Fruit fly (Drosophila melanogaster) Kc167 (cell line): ENCODE results near the gene mRpL55.

Experiments
- Myc ChIP-seq: fragments of >200 bp; optimal IDR thresholded peaks from 2 replicates; lab custom pipeline; 2017; ENCODE audit warnings: missing external identifiers
- Sin3A ChIP-seq: fragments of >200 bp; optimal IDR thresholded peaks from 2 replicates; lab custom pipeline; 2018; ENCODE audit warnings: missing external identifiers
- h ChIP-seq: fragments of >200 bp; optimal IDR thresholded peaks from 3 replicates; lab custom pipeline; 2018; ENCODE audit warnings: missing external identifiers
- insv ChIP-seq: fragments of >200 bp; optimal IDR thresholded peaks from 3 replicates; lab custom pipeline; 2018; ENCODE audit warnings: missing external identifiers
- psq ChIP-seq: fragments of >200 bp; optimal IDR thresholded peaks from 2 replicates; lab custom pipeline; 2017; ENCODE audit warnings: missing external identifiers
- ttk ChIP-seq: sonication (Bioruptor generic); optimal IDR thresholded peaks from 2 replicates; lab custom pipeline; 2017; ENCODE audit warnings: missing external identifiers

Gene mRpL55

DNA sequence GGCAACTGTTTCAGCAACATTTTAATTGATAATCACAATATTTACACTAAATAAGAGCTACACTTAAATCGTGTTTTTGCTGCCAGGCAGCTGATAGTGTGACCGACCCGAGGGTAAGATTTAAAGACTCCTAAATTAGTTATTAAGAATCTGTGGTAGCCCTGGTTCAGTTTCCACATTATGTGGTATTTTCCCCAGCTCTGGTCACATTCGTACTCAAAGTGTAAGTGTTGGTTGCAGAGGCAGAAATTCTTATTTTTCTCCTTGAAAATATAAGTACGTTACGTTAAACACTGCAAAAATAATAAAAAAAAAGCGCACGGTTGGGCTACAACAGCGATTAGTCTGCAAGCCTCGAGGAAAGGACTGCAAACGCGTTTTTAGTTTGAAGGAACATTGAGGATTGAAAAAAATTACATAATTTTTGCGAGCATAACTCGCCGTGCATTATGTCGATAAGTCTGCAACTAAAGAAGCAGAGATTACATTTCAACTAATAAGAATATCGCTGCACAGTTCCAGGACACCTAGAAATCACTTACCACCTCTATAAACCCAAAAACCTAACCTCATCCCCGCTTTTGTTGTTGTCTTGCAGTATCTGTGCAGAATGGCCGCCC is at the start of gene mRpL55, which contains the start of gene ATPsynD:
Gene mRpL55 (minus strand): TSS at position 107 of the 620 bp plus-strand sequence.
Gene ATPsynD (plus strand): TSS at position 202 of the 620 bp plus-strand sequence.
- TF ChIP-seq h (lab: Kevin White, UChicago) (no peak), psq (no peak), Sin3A (lab: Kevin White, UChicago) (no peak), ttk (lab: Kevin White, UChicago) (no peak), insv (lab: Kevin White, UChicago) (no peak), Myc (lab: Kevin White, UChicago) (no peak)

DNA sequence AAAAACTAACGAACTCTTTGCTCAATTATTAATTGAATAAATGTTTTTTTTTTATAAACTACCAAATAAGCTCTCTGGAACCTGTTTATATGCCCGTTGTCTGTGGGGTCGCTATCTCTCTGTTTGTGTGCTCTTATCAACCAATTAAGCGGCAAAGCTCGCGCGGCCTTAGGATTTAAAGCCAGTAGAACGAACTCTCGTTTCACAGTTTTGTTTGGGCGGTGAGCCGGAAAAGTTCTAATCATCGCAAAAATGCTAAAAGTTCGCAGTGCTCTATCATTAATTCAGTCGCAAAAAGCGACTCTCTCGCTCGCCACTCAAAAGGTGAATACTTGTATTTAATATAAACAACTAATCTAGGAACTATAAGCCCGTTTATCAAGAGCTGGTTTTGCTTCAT is 40.3 kb upstream of the mRpL55 start, which contains the start of gene Cyp12a4:
Gene Cyp12a4 (plus strand): TSS at position 202 of the 400 bp plus-strand sequence.
- no peak for TF ChIP-seq Myc (lab: Kevin White, UChicago)
- no peak for TF ChIP-seq Sin3A (lab: Kevin White, UChicago)
- no peak for TF ChIP-seq h (lab: Kevin White, UChicago)
- no peak for TF ChIP-seq insv (lab: Kevin White, UChicago)
- no peak for TF ChIP-seq psq
- no peak for TF ChIP-seq ttk (lab: Kevin White, UChicago)

- TF ChIP-seq Myc (lab: Kevin White, UChicago) (no peak), h (lab: Kevin White, UChicago) (no peak), psq (no peak), insv (lab: Kevin White, UChicago) (no peak), ttk (lab: Kevin White, UChicago) (no peak), Sin3A (lab: Kevin White, UChicago) (no peak)
Observed at dm6 chr3R:19132146-19132833, 37.6 kb upstream of the mRpL55 start, which contains the start of gene Cyp12a5. Cyp12a5 (plus strand) TSS chr3R:19132648.

dm6 chr3R:19118505-19119138 is 23.9 kb upstream of the mRpL55 start:
- no peak for TF ChIP-seq Myc (lab: Kevin White, UChicago)
- no peak for TF ChIP-seq Sin3A (lab: Kevin White, UChicago)
- TF ChIP-seq ttk (lab: Kevin White, UChicago) = no peak
- no peak for TF ChIP-seq psq
- no peak for TF ChIP-seq insv (lab: Kevin White, UChicago)
- TF ChIP-seq h (lab: Kevin White, UChicago) = no peak

DNA sequence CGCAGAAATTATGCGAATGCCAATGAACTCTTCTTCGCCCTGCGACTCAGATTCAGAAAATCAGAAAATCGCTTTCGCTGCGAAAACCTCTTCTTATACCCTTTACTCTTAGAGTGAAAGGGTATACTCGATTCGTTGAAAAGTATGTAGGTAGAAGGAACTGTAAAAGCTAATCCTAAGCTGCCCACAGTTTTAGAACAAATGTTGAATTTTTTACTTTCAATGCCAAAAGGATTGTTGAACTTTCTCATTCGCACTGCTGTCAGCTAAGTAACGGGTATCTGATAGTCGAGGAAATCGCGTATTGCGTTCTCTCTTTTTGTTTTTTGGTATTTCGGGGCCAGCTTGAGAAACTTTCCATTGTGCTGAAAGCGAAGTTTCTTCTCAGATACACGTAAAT is 19.1 kb upstream of the mRpL55 start:
- TF ChIP-seq insv (lab: Kevin White, UChicago) (no peak), psq (no peak), Myc (lab: Kevin White, UChicago) (no peak)

dm6 chr3R:19112372-19112771 is 17.7 kb upstream of the mRpL55 start:
- TF ChIP-seq psq (no peak), Myc (lab: Kevin White, UChicago) (no peak), ttk (lab: Kevin White, UChicago) (no peak), Sin3A (lab: Kevin White, UChicago) (no peak), insv (lab: Kevin White, UChicago) (no peak), h (lab: Kevin White, UChicago) (no peak)

- TF ChIP-seq insv (lab: Kevin White, UChicago) = no peak
- no peak for TF ChIP-seq psq
- TF ChIP-seq ttk (lab: Kevin White, UChicago) = no peak
- no peak for TF ChIP-seq Sin3A (lab: Kevin White, UChicago)
- TF ChIP-seq h (lab: Kevin White, UChicago) = no peak
- no peak for TF ChIP-seq Myc (lab: Kevin White, UChicago)
Observed at dm6 chr3R:19111159-19111558, 16.5 kb upstream of the mRpL55 start.

DNA sequence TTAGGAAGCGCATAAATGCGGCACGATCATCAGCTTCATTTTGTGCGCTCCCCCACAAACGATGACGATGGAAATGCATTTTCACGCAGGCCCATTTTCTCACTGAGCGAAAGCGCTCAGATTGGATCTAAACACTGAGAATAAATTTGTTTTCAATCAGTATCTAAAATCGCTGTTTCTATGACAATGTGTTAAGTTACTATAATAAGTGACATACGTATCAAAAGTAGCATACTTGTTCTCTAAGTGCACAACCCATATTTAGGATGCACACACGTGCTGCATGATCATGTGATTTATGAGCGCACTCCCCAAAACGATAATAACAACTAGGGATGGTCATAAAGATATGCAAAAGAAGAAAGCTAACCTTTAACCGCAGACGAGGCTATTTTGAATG is 13.4 kb upstream of the mRpL55 start:
- TF ChIP-seq h (lab: Kevin White, UChicago) (no peak), ttk (lab: Kevin White, UChicago) (no peak), Sin3A (lab: Kevin White, UChicago) (no peak), psq (no peak), Myc (lab: Kevin White, UChicago) (no peak)

DNA sequence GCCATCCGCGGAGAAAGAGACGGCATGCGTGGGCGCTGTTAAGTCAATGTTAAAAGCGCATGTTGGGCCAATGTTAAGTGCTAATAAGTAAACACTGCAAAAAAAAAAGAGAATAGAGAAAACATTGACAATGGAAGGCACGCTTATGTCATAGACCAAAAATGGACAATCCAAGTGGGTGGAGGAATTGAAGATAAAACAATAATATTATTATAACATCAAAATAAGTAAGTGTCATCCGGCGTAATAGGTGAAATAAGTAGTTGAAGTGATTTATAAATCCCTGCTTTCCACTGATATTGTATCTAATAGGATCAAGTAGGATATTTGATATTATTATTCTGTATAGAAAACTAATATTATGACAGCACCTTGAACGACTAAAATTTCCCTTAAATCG is 12.4 kb upstream of the mRpL55 start:
- no peak for TF ChIP-seq h (lab: Kevin White, UChicago)
- TF ChIP-seq insv (lab: Kevin White, UChicago) = no peak
- TF ChIP-seq ttk (lab: Kevin White, UChicago) = no peak
- TF ChIP-seq psq = no peak
- no peak for TF ChIP-seq Sin3A (lab: Kevin White, UChicago)
- no peak for TF ChIP-seq Myc (lab: Kevin White, UChicago)

- TF ChIP-seq h (lab: Kevin White, UChicago) (no peak), psq (no peak), Myc (lab: Kevin White, UChicago) (no peak), ttk (lab: Kevin White, UChicago) (no peak), Sin3A (lab: Kevin White, UChicago) (no peak), insv (lab: Kevin White, UChicago) (no peak)
Observed at dm6 chr3R:19106452-19106851, 11.7 kb upstream of the mRpL55 start.

DNA sequence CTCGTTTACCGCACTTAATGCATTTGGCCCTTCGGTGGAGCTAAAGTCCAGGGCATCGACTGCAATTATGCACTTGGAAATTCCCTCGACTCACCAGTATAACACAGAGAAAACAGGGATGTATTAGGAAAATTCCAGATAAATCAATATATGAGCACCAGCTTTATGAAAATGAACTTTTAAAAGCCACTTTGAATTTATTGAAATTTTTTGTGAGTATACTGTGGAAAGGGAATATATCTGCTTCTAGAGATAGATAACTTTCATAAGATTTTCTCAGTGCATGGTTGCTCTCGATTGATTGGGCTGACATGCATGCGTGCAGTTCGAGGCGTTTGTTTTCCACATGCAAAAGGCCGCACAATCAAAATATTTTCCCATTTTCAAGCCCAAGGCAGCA is 11.1 kb upstream of the mRpL55 start:
- no peak for TF ChIP-seq h (lab: Kevin White, UChicago)
- TF ChIP-seq Myc (lab: Kevin White, UChicago) = no peak

DNA sequence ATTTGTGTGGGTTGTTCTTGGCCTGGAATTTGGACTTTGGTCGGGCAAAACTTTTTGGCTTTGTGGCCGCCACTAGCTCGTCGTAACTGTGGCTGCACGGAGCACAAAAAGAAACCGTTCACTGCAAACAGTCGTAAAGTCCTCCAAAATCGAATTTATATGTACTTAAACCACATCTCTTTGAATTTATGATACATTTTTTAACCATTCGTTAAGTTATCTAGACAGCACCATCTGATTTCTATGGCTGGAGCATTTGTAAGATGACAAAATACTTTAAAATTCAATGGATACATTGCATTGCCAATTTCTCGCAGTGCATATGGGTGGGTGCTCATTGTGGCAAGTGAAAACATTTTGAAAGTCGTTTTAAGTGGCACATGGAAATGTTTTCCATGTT is 9.4 kb upstream of the mRpL55 start:
- TF ChIP-seq ttk (lab: Kevin White, UChicago) (no peak), insv (lab: Kevin White, UChicago) (no peak), Sin3A (lab: Kevin White, UChicago) (no peak), psq (no peak), Myc (lab: Kevin White, UChicago) (no peak), h (lab: Kevin White, UChicago) (no peak)
